Fruit fly (Drosophila melanogaster) whole organism, embryonic: ENCODE results near the gene CG32573.

Source experiments
- Asciz ChIP-seq: fragments of 200-800 bp; sonication (Bioruptor generic); optimal IDR thresholded peaks from 2 replicates; lab custom pipeline; 2017; ENCODE audit warnings: missing biosample characterization, mild to moderate bottlenecking, missing genetic modification characterization, missing genetic modification reagents
- Awh ChIP-seq: fragments of 200-800 bp; sonication (Bioruptor generic); IDR thresholded peaks from 2 replicates; pipeline ENCODE4, ENCODE4 v1.3.6; 2022; ENCODE audit warnings: missing biosample characterization, missing genetic modification characterization
- CG10366 ChIP-seq: fragments of 200-800 bp; sonication (Bioruptor generic); IDR thresholded peaks from 2 replicates; pipeline ENCODE4 v1.3.6; 2022; ENCODE audit warnings: missing biosample characterization, missing genetic modification characterization
- CG10462 ChIP-seq: fragments of 200-800 bp; sonication (Bioruptor generic); optimal IDR thresholded peaks from 2 replicates; lab custom pipeline; 2016; ENCODE audit warnings: missing biosample characterization, missing genetic modification characterization
- CG10959 ChIP-seq: fragments of 200-800 bp; sonication (Bioruptor generic); IDR thresholded peaks from 2 replicates; pipeline ENCODE4 v1.3.6; 2022; ENCODE audit warnings: missing biosample characterization, missing genetic modification characterization
- CG11504 ChIP-seq: fragments of 200-800 bp; sonication (Bioruptor generic); optimal IDR thresholded peaks from 3 replicates; lab custom pipeline; 2019; ENCODE audit warnings: missing biosample characterization, mild to moderate bottlenecking, missing genetic modification characterization, moderate library complexity
- CG12391 ChIP-seq: fragments of 200-800 bp; sonication (Bioruptor generic); optimal IDR thresholded peaks from 3 replicates; lab custom pipeline; 2018; ENCODE audit warnings: missing biosample characterization, mild to moderate bottlenecking, missing genetic modification characterization, moderate library complexity
- CG12659 ChIP-seq: fragments of 200-800 bp; sonication (Bioruptor generic); optimal IDR thresholded peaks from 3 replicates; lab custom pipeline; 2017; ENCODE audit warnings: mild to moderate bottlenecking, missing biosample characterization, missing genetic modification reagents, missing genetic modification characterization
- CG15269 ChIP-seq: fragments of 200-800 bp; sonication (Bioruptor generic); optimal IDR thresholded peaks from 2 replicates; lab custom pipeline; 2018; ENCODE audit warnings: missing biosample characterization, mild to moderate bottlenecking, missing genetic modification characterization, moderate library complexity
- CG15696 ChIP-seq: fragments of 200-800 bp; sonication (Bioruptor generic); optimal IDR thresholded peaks from 2 replicates; lab custom pipeline; 2019; ENCODE audit warnings: missing biosample characterization, mild to moderate bottlenecking, missing genetic modification characterization, moderate library complexity
- CG1603 ChIP-seq: fragments of 200-800 bp; sonication (Bioruptor generic); optimal IDR thresholded peaks from 2 replicates; lab custom pipeline; 2019; ENCODE audit warnings: missing biosample characterization, mild to moderate bottlenecking, missing genetic modification characterization, moderate library complexity
- CG17385 ChIP-seq: fragments of 200-800 bp; sonication (Bioruptor generic); optimal IDR thresholded peaks from 3 replicates; lab custom pipeline; 2018; ENCODE audit warnings: missing biosample characterization, mild to moderate bottlenecking, missing genetic modification characterization
- CG18599 ChIP-seq: fragments of 200-800 bp; sonication (Bioruptor generic); optimal IDR thresholded peaks from 3 replicates; lab custom pipeline; 2017; ENCODE audit warnings: missing biosample characterization, missing genetic modification characterization, mild to moderate bottlenecking, moderate library complexity, missing genetic modification reagents
- CG2120 ChIP-seq: fragments of 200-800 bp; sonication (Bioruptor generic); optimal IDR thresholded peaks from 3 replicates; lab custom pipeline; 2016; ENCODE audit warnings: missing biosample characterization, missing genetic modification characterization
- CG30431 ChIP-seq: fragments of 200-800 bp; sonication (Bioruptor generic); optimal IDR thresholded peaks from 2 replicates; lab custom pipeline; 2017; ENCODE audit warnings: missing biosample characterization, missing genetic modification characterization
- CG3163 ChIP-seq: fragments of 200-800 bp; sonication (Bioruptor generic); optimal IDR thresholded peaks from 3 replicates; lab custom pipeline; 2016; ENCODE audit warnings: missing biosample characterization, missing genetic modification characterization
- CG5180 ChIP-seq: fragments of 200-800 bp; sonication (Bioruptor generic); optimal IDR thresholded peaks from 3 replicates; lab custom pipeline; 2017; ENCODE audit warnings: missing biosample characterization, missing genetic modification characterization, mild to moderate bottlenecking, moderate library complexity, missing genetic modification reagents
- CG6175 ChIP-seq: fragments of 200-800 bp; sonication (Bioruptor generic); IDR thresholded peaks from 3 replicates; pipeline ENCODE4 v1.3.6; 2022; ENCODE audit warnings: missing biosample characterization, missing genetic modification characterization
- CG6689 ChIP-seq: fragments of 200-800 bp; sonication (Bioruptor generic); IDR thresholded peaks from 2 replicates; pipeline ENCODE4 v1.3.6; 2022; ENCODE audit warnings: missing biosample characterization, missing genetic modification characterization
- CG7556 ChIP-seq: fragments of 200-800 bp; sonication (Bioruptor generic); optimal IDR thresholded peaks from 2 replicates; lab custom pipeline; 2017; ENCODE audit warnings: missing biosample characterization, mild to moderate bottlenecking, missing genetic modification characterization
- CG8924 ChIP-seq: fragments of 200-800 bp; optimal IDR thresholded peaks from 3 replicates; lab custom pipeline; 2019; ENCODE audit warnings: missing biosample characterization, mild to moderate bottlenecking, missing genetic modification characterization, moderate library complexity
- CG9437 ChIP-seq: fragments of 200-800 bp; sonication (Bioruptor generic); optimal IDR thresholded peaks from 2 replicates; lab custom pipeline; 2018; ENCODE audit warnings: missing biosample characterization, mild to moderate bottlenecking, missing genetic modification characterization
- CG9727 ChIP-seq: fragments of 200-800 bp; sonication (Bioruptor generic); optimal IDR thresholded peaks from 3 replicates; lab custom pipeline; 2017; ENCODE audit warnings: missing biosample characterization, mild to moderate bottlenecking, missing genetic modification characterization
- CG9817 ChIP-seq: fragments of 200-800 bp; sonication (Bioruptor generic); optimal IDR thresholded peaks from 2 replicates; lab custom pipeline; 2018; ENCODE audit warnings: missing biosample characterization, mild to moderate bottlenecking, missing genetic modification characterization, moderate library complexity
- CoRest ChIP-seq: fragments of 200-800 bp; sonication (Bioruptor generic); optimal IDR thresholded peaks from 3 replicates; lab custom pipeline; 2018; ENCODE audit warnings: missing biosample characterization, mild to moderate bottlenecking, missing genetic modification characterization, moderate library complexity
- Eip74EF ChIP-seq, 2 experiments: fragments of 200-800 bp in 1 of 2; fragments of >200 bp in 1 of 2; sonication (Bioruptor generic) in 1 of 2; optimal IDR thresholded peaks; 2 replicates each; lab custom pipeline; 2017 to 2019; ENCODE audit warnings: missing biosample characterization in 2 of 2, missing genetic modification characterization in 2 of 2, mild to moderate bottlenecking in 1 of 2, moderate library complexity in 1 of 2
- HLH3B ChIP-seq: fragments of 200-800 bp; sonication (Bioruptor generic); IDR thresholded peaks from 2 replicates; pipeline ENCODE4 v1.3.6; 2022; ENCODE audit warnings: missing biosample characterization, missing genetic modification characterization
- HmgZ ChIP-seq: fragments of 200-800 bp; sonication (Bioruptor generic); optimal IDR thresholded peaks from 2 replicates; lab custom pipeline; 2018; ENCODE audit warnings: missing biosample characterization, mild to moderate bottlenecking, missing genetic modification characterization
- Hr51 ChIP-seq, 2 experiments: fragments of 200-800 bp; sonication (Bioruptor generic); optimal IDR thresholded peaks; 2 replicates in 1 of 2; 3 replicates in 1 of 2; lab custom pipeline; 2016 to 2018; ENCODE audit warnings: missing biosample characterization in 2 of 2, missing genetic modification characterization in 2 of 2, mild to moderate bottlenecking in 1 of 2, moderate library complexity in 1 of 2
- Hr78 ChIP-seq, 2 experiments: fragments of 200-800 bp in 1 of 2; fragments of >200 bp in 1 of 2; sonication (Bioruptor generic) in 1 of 2; optimal IDR thresholded peaks; 2 replicates each; lab custom pipeline; 2017 to 2019; ENCODE audit warnings: missing biosample characterization in 2 of 2, missing genetic modification characterization in 2 of 2, mild to moderate bottlenecking in 1 of 2, moderate library complexity in 1 of 2
- Med ChIP-seq: fragments of 200-800 bp; sonication (Bioruptor generic); peaks from one replicate; lab custom pipeline; 2016; ENCODE audit warnings: missing biosample characterization, missing genetic modification characterization, mild to moderate bottlenecking, inconsistent platforms, moderate library complexity
- Oaz ChIP-seq: fragments of 200-800 bp; sonication (Bioruptor generic); IDR thresholded peaks from 2 replicates; pipeline ENCODE4 v1.3.6; 2022; ENCODE audit warnings: missing biosample characterization, missing genetic modification characterization
- Sox102F ChIP-seq: fragments of 200-800 bp; sonication (Bioruptor generic); optimal IDR thresholded peaks from 2 replicates; lab custom pipeline; 2018; ENCODE audit warnings: missing biosample characterization, mild to moderate bottlenecking, missing genetic modification characterization, moderate library complexity
- YL-1 ChIP-seq: fragments of 200-800 bp; sonication (Bioruptor generic); optimal IDR thresholded peaks from 3 replicates; lab custom pipeline; 2017; ENCODE audit warnings: missing biosample characterization, mild to moderate bottlenecking, missing genetic modification characterization
- bsh ChIP-seq, 2 experiments: fragments of 200-800 bp; sonication (Bioruptor generic); optimal IDR thresholded peaks; 2 replicates each; lab custom pipeline; 2017 to 2018; ENCODE audit warnings: mild to moderate bottlenecking in 2 of 2, missing biosample characterization in 2 of 2, missing genetic modification characterization in 2 of 2, moderate library complexity in 1 of 2
- btn ChIP-seq: fragments of 200-800 bp; sonication (Bioruptor generic); optimal IDR thresholded peaks from 2 replicates; lab custom pipeline; 2016; ENCODE audit warnings: missing biosample characterization, missing genetic modification characterization
- cwo ChIP-seq: fragments of 200-800 bp; sonication (Bioruptor generic); optimal IDR thresholded peaks from 3 replicates; lab custom pipeline; 2017; ENCODE audit warnings: missing biosample characterization, missing genetic modification characterization, mild to moderate bottlenecking, moderate library complexity, missing genetic modification reagents
- dimm ChIP-seq: fragments of 200-800 bp; sonication (Bioruptor generic); IDR thresholded peaks from 2 replicates; pipeline ENCODE4 v1.3.6; 2022; ENCODE audit warnings: missing biosample characterization, missing genetic modification characterization
- dmrt99B ChIP-seq: fragments of 200-800 bp; sonication (Bioruptor generic); optimal IDR thresholded peaks from 2 replicates; lab custom pipeline; 2018; ENCODE audit warnings: missing biosample characterization, mild to moderate bottlenecking, missing genetic modification characterization, moderate library complexity
- fd96Cb ChIP-seq: fragments of 200-800 bp; sonication (Bioruptor generic); optimal IDR thresholded peaks from 2 replicates; lab custom pipeline; 2018; ENCODE audit warnings: missing biosample characterization, mild to moderate bottlenecking, missing genetic modification characterization, moderate library complexity
- grau ChIP-seq: fragments of 200-800 bp; optimal IDR thresholded peaks from 3 replicates; lab custom pipeline; 2019; ENCODE audit warnings: missing biosample characterization, mild to moderate bottlenecking, missing genetic modification characterization, moderate library complexity
- lov ChIP-seq, 2 experiments: fragments of 200-800 bp in 1 of 2; fragments of >200 bp in 1 of 2; sonication (Bioruptor generic) in 1 of 2; IDR thresholded peaks in 1 of 2; optimal IDR thresholded peaks in 1 of 2; 2 replicates in 1 of 2; 3 replicates in 1 of 2; pipeline versions ENCODE4 v1.3.6 to Lab custom; 2017 to 2022; ENCODE audit warnings: missing biosample characterization in 1 of 2, missing genetic modification characterization in 1 of 2
- nmo ChIP-seq: fragments of 200-800 bp; sonication (Bioruptor generic); optimal IDR thresholded peaks from 2 replicates; lab custom pipeline; 2018; ENCODE audit warnings: missing biosample characterization, mild to moderate bottlenecking, missing genetic modification characterization, moderate library complexity
- row ChIP-seq: fragments of 200-800 bp; sonication (Bioruptor generic); IDR thresholded peaks from 3 replicates; pipeline ENCODE4 v1.3.6; 2022; ENCODE audit warnings: missing biosample characterization, missing genetic modification characterization
- sug ChIP-seq: fragments of 200-800 bp; optimal IDR thresholded peaks from 2 replicates; lab custom pipeline; 2019; ENCODE audit warnings: missing biosample characterization, mild to moderate bottlenecking, missing genetic modification characterization, moderate library complexity
- tin ChIP-seq: fragments of 200-800 bp; sonication (Bioruptor generic); optimal IDR thresholded peaks from 3 replicates; lab custom pipeline; 2016; ENCODE audit warnings: missing biosample characterization, missing genetic modification characterization
- unpg ChIP-seq: fragments of 200-800 bp; sonication (Bioruptor generic); optimal IDR thresholded peaks from 3 replicates; lab custom pipeline; 2018; ENCODE audit warnings: missing biosample characterization, mild to moderate bottlenecking, missing genetic modification characterization, moderate library complexity

Gene CG32573

DNA sequence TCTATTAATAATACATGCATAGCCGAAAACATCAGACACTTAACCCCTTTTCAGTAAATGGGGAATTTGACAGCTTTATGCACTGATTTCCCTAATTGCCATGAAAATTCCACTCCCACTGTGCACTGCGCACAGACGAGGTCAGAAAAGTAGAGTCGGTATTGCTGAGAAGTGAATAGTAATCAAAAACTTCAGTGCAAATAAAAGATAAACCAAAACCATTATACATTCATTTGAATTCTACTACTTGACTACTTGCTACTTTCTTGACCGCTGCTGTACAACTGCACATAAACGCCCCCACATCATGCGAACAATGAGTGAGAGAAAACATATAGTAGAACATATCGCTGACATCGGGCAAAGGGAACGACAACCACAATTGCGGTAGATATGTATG, 40.3 kb downstream of the CG32573 start (continued):
- peak; percentile 98 for TF ChIP-seq Med (GFP tag; lab: Kevin White, UChicago)
- peak; percentile 52 for TF ChIP-seq CG3163
- peak; percentile 74 for TF ChIP-seq CG10462
- TF ChIP-seq CG6175 = no peak
- TF ChIP-seq Awh (GFP tag; lab: Robert Waterston, UW) = peak; percentile 91
- peak; percentile 1 for TF ChIP-seq YL-1 (GFP tag; lab: Kevin White, UChicago)
- TF ChIP-seq Oaz (GFP tag; lab: Robert Waterston, UW) = peak; percentile 70

DNA sequence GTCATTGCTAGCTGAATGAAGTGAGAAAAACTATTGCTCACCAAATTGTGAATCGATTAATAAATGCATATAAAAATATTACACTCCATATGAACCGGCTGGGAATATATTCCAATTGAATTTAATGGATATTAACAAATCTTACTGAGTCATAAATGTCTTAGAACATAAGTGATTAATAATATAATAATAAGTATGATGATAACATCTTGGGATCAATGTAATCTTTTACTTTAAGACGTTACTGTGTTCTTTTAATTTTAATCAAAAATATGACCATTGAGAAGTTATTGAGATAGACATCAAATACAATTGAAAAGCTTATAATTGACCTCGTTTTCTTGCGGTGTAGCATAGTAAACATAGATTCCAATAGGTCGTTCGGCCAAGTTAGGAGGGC, 41.1 kb downstream of the CG32573 start:
- TF ChIP-seq Eip74EF (GFP tag; optimal IDR thresholded peaks at IDR 0.05; lab: Kevin White, UChicago) = peak in 1 of 2 experiments; percentile 25
- peak; percentile 48 for TF ChIP-seq CG12391 (tag; lab: Kevin White, UChicago)
- peak; percentile 34 for TF ChIP-seq CG11504 (tag; lab: Kevin White, UChicago)
- TF ChIP-seq CG10959 = no peak
- TF ChIP-seq Sox102F = peak; percentile 44
- TF ChIP-seq sug = peak; percentile 23
- TF ChIP-seq CG9817 (tag; lab: Kevin White, UChicago) = peak; percentile 35
- peak; percentile 1 for TF ChIP-seq CG18599 (GFP tag; lab: Kevin White, UChicago)
- no peak for TF ChIP-seq CG30431
- TF ChIP-seq unpg = peak; percentile 5
- no peak for TF ChIP-seq Asciz (GFP tag; lab: Kevin White, UChicago)
- peak in 1 of 2 experiments; percentile 59 for TF ChIP-seq Hr51 (GFP tag; optimal IDR thresholded peaks at IDR 0.05; lab: Kevin White, UChicago)
- TF ChIP-seq bsh (GFP tag; optimal IDR thresholded peaks at IDR 0.05; lab: Kevin White, UChicago) = no peak
- TF ChIP-seq lov (optimal IDR thresholded peaks at IDR 0.05; lab: Kevin White, UChicago) = no peak
- TF ChIP-seq lov (GFP tag; IDR thresholded peaks at IDR 0.05; lab: Robert Waterston, UW) = no peak
- TF ChIP-seq dmrt99B (tag; lab: Kevin White, UChicago) = peak; percentile 49
- TF ChIP-seq HLH3B = no peak
- 0 out of 3 replicates have a peak, but pooled peaks have one; percentile 33 for TF ChIP-seq row (GFP tag; lab: Robert Waterston, UW)
- peak; percentile 10 for TF ChIP-seq CG12659
- peak; percentile 52 for TF ChIP-seq CoRest (tag; lab: Kevin White, UChicago)
- peak; percentile 54 for TF ChIP-seq CG15269
- TF ChIP-seq CG6689 = 0 out of 2 replicates have a peak, but pooled peaks have one; percentile 8
- TF ChIP-seq grau = peak; percentile 55
- no peak for TF ChIP-seq CG10462
- TF ChIP-seq nmo = peak; percentile 29
- TF ChIP-seq btn (GFP tag; lab: Kevin White, UChicago) = no peak
- TF ChIP-seq fd96Cb (tag; lab: Kevin White, UChicago) = no peak
- TF ChIP-seq dimm (GFP tag; lab: Robert Waterston, UW) = no peak
- TF ChIP-seq CG17385 = peak; percentile 39
- TF ChIP-seq CG9437 (GFP tag; lab: Kevin White, UChicago) = peak; percentile 15
- peak; percentile 58 for TF ChIP-seq CG7556 (GFP tag; lab: Kevin White, UChicago)
- no peak for TF ChIP-seq CG5180 (GFP tag; lab: Kevin White, UChicago)
- peak; percentile 20 for TF ChIP-seq CG8924 (tag; lab: Kevin White, UChicago)
- TF ChIP-seq CG9727 (GFP tag; lab: Kevin White, UChicago) = peak; percentile 20
- TF ChIP-seq CG1603 = no peak
- TF ChIP-seq tin = no peak
- peak; percentile 3 for TF ChIP-seq cwo (GFP tag; lab: Kevin White, UChicago)
- peak; percentile 37 for TF ChIP-seq CG2120 (GFP tag; lab: Kevin White, UChicago)
- 0 out of 2 replicates have a peak, but pooled peaks have one; percentile 11 for TF ChIP-seq CG10366 (GFP tag; lab: Robert Waterston, UW)
- TF ChIP-seq Hr78 (GFP tag; optimal IDR thresholded peaks at IDR 0.05; lab: Kevin White, UChicago) = peak in 1 of 2 experiments; percentile 57
- peak; percentile 3 for TF ChIP-seq HmgZ (tag; lab: Kevin White, UChicago)
- no peak for TF ChIP-seq CG15696 (tag; lab: Kevin White, UChicago)
